Fruit fly (Drosophila melanogaster) whole organism, prepupa: ENCODE results near the gene CG9467.

ENCODE experiments used
- Blimp-1 ChIP-seq: fragments of 200-800 bp; sonication (Bioruptor generic); optimal IDR thresholded peaks from 3 replicates; lab custom pipeline; 2017; ENCODE audit warnings: missing biosample characterization, missing genetic modification characterization, mild to moderate bottlenecking, moderate library complexity, missing genetic modification reagents
- CG10669 ChIP-seq: fragments of 200-800 bp; sonication (Bioruptor generic); optimal IDR thresholded peaks from 3 replicates; lab custom pipeline; 2018; ENCODE audit warnings: missing biosample characterization, mild to moderate bottlenecking, missing genetic modification characterization, moderate library complexity
- CG11294 ChIP-seq: fragments of 200-800 bp; sonication (Bioruptor generic); IDR thresholded peaks from 2 replicates; pipeline ENCODE4 v1.3.6; 2022; ENCODE audit warnings: missing biosample characterization, missing genetic modification characterization
- CG11762 ChIP-seq: fragments of 200-800 bp; sonication (Bioruptor generic); optimal IDR thresholded peaks from 3 replicates; lab custom pipeline; 2016; ENCODE audit warnings: missing biosample characterization, missing genetic modification characterization; ENCODE audit not compliant: insufficient read depth
- CG11902 ChIP-seq: fragments of 200-800 bp; sonication (Bioruptor generic); optimal IDR thresholded peaks from 3 replicates; lab custom pipeline; 2016; ENCODE audit warnings: missing biosample characterization, missing genetic modification characterization
- CG15336 ChIP-seq: fragments of 200-800 bp; sonication (Bioruptor generic); IDR thresholded peaks from 2 replicates; pipeline ENCODE4 v1.3.6; 2022; ENCODE audit warnings: missing biosample characterization, missing genetic modification characterization
- CG16779 ChIP-seq: fragments of 200-800 bp; sonication (Bioruptor generic); optimal IDR thresholded peaks from 3 replicates; lab custom pipeline; 2017; ENCODE audit warnings: missing biosample characterization, mild to moderate bottlenecking, missing genetic modification characterization
- CG3032 ChIP-seq: fragments of 200-800 bp; optimal IDR thresholded peaks from 2 replicates; lab custom pipeline; 2019; ENCODE audit warnings: missing biosample characterization, mild to moderate bottlenecking, missing genetic modification characterization, moderate library complexity
- CG31627 ChIP-seq: fragments of 200-800 bp; sonication (Bioruptor generic); optimal IDR thresholded peaks from 3 replicates; lab custom pipeline; 2016; ENCODE audit warnings: missing biosample characterization, missing genetic modification characterization
- CG32006 ChIP-seq: fragments of 200-800 bp; sonication (Bioruptor generic); optimal IDR thresholded peaks from 3 replicates; lab custom pipeline; 2017; ENCODE audit warnings: missing biosample characterization, mild to moderate bottlenecking, missing genetic modification characterization
- CG34406 ChIP-seq: fragments of 200-800 bp; sonication (Bioruptor generic); optimal IDR thresholded peaks from 3 replicates; lab custom pipeline; 2016; ENCODE audit warnings: missing biosample characterization, missing genetic modification characterization
- CG3919 ChIP-seq: fragments of 200-800 bp; sonication (Bioruptor generic); optimal IDR thresholded peaks from 3 replicates; lab custom pipeline; 2016; ENCODE audit warnings: missing biosample characterization, missing genetic modification characterization
- CG4318 ChIP-seq: fragments of 200-800 bp; sonication (Bioruptor generic); optimal IDR thresholded peaks from 3 replicates; lab custom pipeline; 2017; ENCODE audit warnings: missing biosample characterization, mild to moderate bottlenecking, missing genetic modification characterization
- CG6163 ChIP-seq: fragments of 200-800 bp; sonication (Bioruptor generic); IDR thresholded peaks from 3 replicates; pipeline ENCODE4 v1.3.6; 2022; ENCODE audit warnings: missing biosample characterization, missing genetic modification characterization
- CG6276 ChIP-seq: fragments of 200-800 bp; sonication (Bioruptor generic); optimal IDR thresholded peaks from 2 replicates; lab custom pipeline; 2017; ENCODE audit warnings: missing biosample characterization, mild to moderate bottlenecking, missing genetic modification characterization
- CG6792 ChIP-seq: fragments of 200-800 bp; sonication (Bioruptor generic); optimal IDR thresholded peaks from 3 replicates; lab custom pipeline; 2016; ENCODE audit warnings: missing biosample characterization, missing genetic modification characterization
- CG6854 ChIP-seq: fragments of 200-800 bp; sonication (Bioruptor generic); optimal IDR thresholded peaks from 2 replicates; lab custom pipeline; 2017; ENCODE audit warnings: missing biosample characterization, mild to moderate bottlenecking, missing genetic modification characterization
- CG7368 ChIP-seq: fragments of 200-800 bp; sonication (Bioruptor generic); optimal IDR thresholded peaks from 3 replicates; lab custom pipeline; 2016; ENCODE audit warnings: missing biosample characterization, missing genetic modification characterization
- CG8119 ChIP-seq: fragments of 200-800 bp; sonication (Bioruptor generic); IDR thresholded peaks from 3 replicates; pipeline ENCODE4 v1.3.6; 2022; ENCODE audit warnings: missing biosample characterization, missing genetic modification characterization
- CG8632 ChIP-seq: fragments of 200-800 bp; sonication (Bioruptor generic); optimal IDR thresholded peaks from 3 replicates; lab custom pipeline; 2016; ENCODE audit warnings: missing biosample characterization, missing genetic modification characterization
- CG9139 ChIP-seq: fragments of 200-800 bp; sonication (Bioruptor generic); optimal IDR thresholded peaks from 3 replicates; lab custom pipeline; 2017; ENCODE audit warnings: missing biosample characterization, mild to moderate bottlenecking, missing genetic modification characterization
- Eip75B ChIP-seq: fragments of 200-800 bp; sonication (Bioruptor generic); optimal IDR thresholded peaks from 3 replicates; lab custom pipeline; 2016; ENCODE audit warnings: missing biosample characterization, missing genetic modification characterization
- Eip93F ChIP-seq: fragments of 200-800 bp; sonication (Bioruptor generic); optimal IDR thresholded peaks from 2 replicates; lab custom pipeline; 2016; ENCODE audit warnings: missing biosample characterization, mild to moderate bottlenecking, missing genetic modification characterization
- Ets21C ChIP-seq: fragments of 200-800 bp; sonication (Bioruptor generic); optimal IDR thresholded peaks from 3 replicates; lab custom pipeline; 2016; ENCODE audit warnings: missing biosample characterization, missing genetic modification characterization
- Ets96B ChIP-seq: fragments of 200-800 bp; optimal IDR thresholded peaks from 2 replicates; lab custom pipeline; 2019; ENCODE audit warnings: missing biosample characterization, mild to moderate bottlenecking, missing genetic modification characterization, moderate library complexity
- Gug ChIP-seq: fragments of 200-800 bp; sonication (Bioruptor generic); IDR thresholded peaks from 2 replicates; pipeline ENCODE4 v1.3.6; 2022; ENCODE audit warnings: missing biosample characterization, missing genetic modification characterization
- Hr38 ChIP-seq: sonication (Bioruptor generic); optimal IDR thresholded peaks from 2 replicates; lab custom pipeline; 2016; ENCODE audit warnings: missing biosample characterization, missing genetic modification characterization
- Hr39 ChIP-seq: fragments of 200-800 bp; sonication (Bioruptor generic); optimal IDR thresholded peaks from 2 replicates; lab custom pipeline; 2016; ENCODE audit warnings: missing biosample characterization, missing genetic modification characterization
- Hr4 ChIP-seq: fragments of 200-800 bp; sonication (Bioruptor generic); optimal IDR thresholded peaks from 3 replicates; lab custom pipeline; 2016; ENCODE audit warnings: missing biosample characterization, missing genetic modification characterization
- Met ChIP-seq: fragments of 200-800 bp; sonication (Bioruptor generic); optimal IDR thresholded peaks from 3 replicates; lab custom pipeline; 2016; ENCODE audit warnings: missing biosample characterization, missing genetic modification characterization
- Smox ChIP-seq: fragments of 200-800 bp; sonication (Bioruptor generic); optimal IDR thresholded peaks from 3 replicates; lab custom pipeline; 2016; ENCODE audit warnings: missing biosample characterization, missing genetic modification characterization
- Sox14 ChIP-seq: fragments of 200-800 bp; sonication (Bioruptor generic); optimal IDR thresholded peaks from 3 replicates; lab custom pipeline; 2016; ENCODE audit warnings: missing biosample characterization, missing genetic modification characterization
- Sox15 ChIP-seq: fragments of 200-800 bp; sonication (Bioruptor generic); optimal IDR thresholded peaks from 3 replicates; lab custom pipeline; 2016; ENCODE audit warnings: missing biosample characterization, missing genetic modification characterization
- achi ChIP-seq: fragments of 200-800 bp; sonication (Bioruptor generic); optimal IDR thresholded peaks from 3 replicates; lab custom pipeline; 2016; ENCODE audit warnings: missing biosample characterization, missing genetic modification characterization
- acj6 ChIP-seq: fragments of 200-800 bp; sonication (Bioruptor generic); optimal IDR thresholded peaks from 3 replicates; lab custom pipeline; 2016; ENCODE audit warnings: missing biosample characterization, missing genetic modification characterization
- cyc ChIP-seq: fragments of 200-800 bp; sonication (Bioruptor generic); optimal IDR thresholded peaks from 3 replicates; lab custom pipeline; 2016; ENCODE audit warnings: missing biosample characterization, missing genetic modification characterization
- dac ChIP-seq: fragments of 200-800 bp; sonication (Bioruptor generic); optimal IDR thresholded peaks from 2 replicates; lab custom pipeline; 2017; ENCODE audit warnings: missing biosample characterization, mild to moderate bottlenecking, missing genetic modification characterization
- dsx ChIP-seq: fragments of 200-800 bp; optimal IDR thresholded peaks from 3 replicates; lab custom pipeline; 2019; ENCODE audit warnings: missing biosample characterization, mild to moderate bottlenecking, missing genetic modification characterization, moderate library complexity; ENCODE audit not compliant: poor library complexity, severe bottlenecking
- esn ChIP-seq: fragments of 200-800 bp; sonication (Bioruptor generic); optimal IDR thresholded peaks from 2 replicates; lab custom pipeline; 2016; ENCODE audit warnings: missing biosample characterization, mild to moderate bottlenecking, missing genetic modification characterization, moderate library complexity
- fd59A ChIP-seq: fragments of 200-800 bp; sonication (Bioruptor generic); optimal IDR thresholded peaks from 2 replicates; lab custom pipeline; 2017; ENCODE audit warnings: missing biosample characterization, mild to moderate bottlenecking, missing genetic modification characterization, missing genetic modification reagents
- fd85E ChIP-seq: fragments of 200-800 bp; sonication (Bioruptor generic); optimal IDR thresholded peaks from 3 replicates; lab custom pipeline; 2016; ENCODE audit warnings: missing biosample characterization, missing genetic modification characterization
- fkh ChIP-seq: fragments of 200-800 bp; sonication (Bioruptor generic); optimal IDR thresholded peaks from 3 replicates; lab custom pipeline; 2017; ENCODE audit warnings: missing biosample characterization, mild to moderate bottlenecking, missing genetic modification characterization, moderate library complexity
- pdm3 ChIP-seq: fragments of 200-800 bp; sonication (Bioruptor generic); optimal IDR thresholded peaks from 3 replicates; lab custom pipeline; 2016; ENCODE audit warnings: missing biosample characterization, missing genetic modification characterization
- salr ChIP-seq, 2 experiments: fragments of 200-800 bp; sonication (Bioruptor generic); optimal IDR thresholded peaks; 3 replicates each; lab custom pipeline; 2016 to 2018; ENCODE audit warnings: missing biosample characterization in 2 of 2, missing genetic modification characterization in 2 of 2, mild to moderate bottlenecking in 1 of 2
- spab ChIP-seq: fragments of 200-800 bp; sonication (Bioruptor generic); optimal IDR thresholded peaks from 2 replicates; lab custom pipeline; 2017; ENCODE audit warnings: missing biosample characterization, mild to moderate bottlenecking, missing genetic modification characterization, missing genetic modification reagents
- ss ChIP-seq, 2 experiments: fragments of 200-800 bp; sonication (Bioruptor generic); optimal IDR thresholded peaks; 2 replicates in 1 of 2; 3 replicates in 1 of 2; lab custom pipeline; 2017 to 2018; ENCODE audit warnings: mild to moderate bottlenecking in 2 of 2, missing biosample characterization in 2 of 2, missing genetic modification characterization in 2 of 2, moderate library complexity in 1 of 2
- svp ChIP-seq: fragments of 200-800 bp; sonication (Bioruptor generic); peaks from one replicate; lab custom pipeline; 2016; ENCODE audit warnings: missing biosample characterization, missing genetic modification characterization
- topi ChIP-seq: fragments of 200-800 bp; sonication (Bioruptor generic); optimal IDR thresholded peaks from 3 replicates; lab custom pipeline; 2016; ENCODE audit warnings: missing biosample characterization, missing genetic modification characterization
- vri ChIP-seq: fragments of 200-800 bp; sonication (Bioruptor generic); optimal IDR thresholded peaks from 3 replicates; lab custom pipeline; 2016; ENCODE audit warnings: missing biosample characterization, mild to moderate bottlenecking, missing genetic modification characterization

CG9467 gene

dm6 chr3R:9812447-9812846 is 11.6 kb upstream of the CG9467 start, which contains the start of gene CG8534:
Gene CG8534, plus strand, starts transcription at chr3R:9812747.
- TF ChIP-seq esn (no peak), spab (no peak), CG3032 (no peak), Smox (GFP tag; lab: Kevin White, UChicago) (no peak), salr (GFP tag; optimal IDR thresholded peaks at IDR 0.05; lab: Kevin White, UChicago) (no peak)
- TF ChIP-seq, all 60 proteins: peak for 0

dm6 chr3R:9808946-9809545 is 8.2 kb upstream of the CG9467 start, which contains the start of gene FBXO11:
Gene FBXO11, minus strand, starts transcription at chr3R:9809368.
- TF ChIP-seq dac = peak; percentile 38
- no peak for TF ChIP-seq CG7368 (GFP tag; lab: Kevin White, UChicago)
- no peak for TF ChIP-seq CG10669 (GFP tag; lab: Kevin White, UChicago)
- TF ChIP-seq CG31627 (GFP tag; lab: Kevin White, UChicago) = no peak
- TF ChIP-seq CG3032 = no peak
- peak; percentile 96 for TF ChIP-seq fkh
- no peak for TF ChIP-seq acj6 (GFP tag; lab: Kevin White, UChicago)
- TF ChIP-seq Gug (GFP tag; lab: Robert Waterston, UW) = no peak
- TF ChIP-seq Met (GFP tag; lab: Kevin White, UChicago) = no peak
- peak; percentile 38 for TF ChIP-seq topi (GFP tag; lab: Kevin White, UChicago)
- peak; percentile 33 for TF ChIP-seq Blimp-1 (GFP tag; lab: Kevin White, UChicago)
- TF ChIP-seq spab = no peak
- no peak for TF ChIP-seq Hr38 (GFP tag; lab: Kevin White, UChicago)
- TF ChIP-seq CG9139 (GFP tag; lab: Kevin White, UChicago) = no peak
- no peak for TF ChIP-seq CG3919 (GFP tag; lab: Kevin White, UChicago)
- TF ChIP-seq CG16779 (tag; lab: Kevin White, UChicago) = peak; percentile 77
- no peak for TF ChIP-seq CG34406 (GFP tag; lab: Kevin White, UChicago)
- TF ChIP-seq CG6276 (GFP tag; lab: Kevin White, UChicago) = no peak
- TF ChIP-seq CG32006 = no peak
- peak; percentile 7 for TF ChIP-seq CG6792 (GFP tag; lab: Kevin White, UChicago)
- TF ChIP-seq CG11294 (GFP tag; lab: Robert Waterston, UW) = no peak
- no peak for TF ChIP-seq CG11902 (GFP tag; lab: Kevin White, UChicago)
- peak; percentile 98 for TF ChIP-seq Sox14 (GFP tag; lab: Kevin White, UChicago)
- no peak for TF ChIP-seq esn
- TF ChIP-seq achi (GFP tag; lab: Kevin White, UChicago) = no peak
- TF ChIP-seq ss (GFP tag; optimal IDR thresholded peaks at IDR 0.05; lab: Kevin White, UChicago) = peak in 1 of 2 experiments; percentile 89
- peak; percentile 53 for TF ChIP-seq Ets96B (tag; lab: Kevin White, UChicago)
- peak in 1 of 2 experiments; percentile 19 for TF ChIP-seq salr (GFP tag; optimal IDR thresholded peaks at IDR 0.05; lab: Kevin White, UChicago)
- no peak for TF ChIP-seq vri (GFP tag; lab: Kevin White, UChicago)
- no peak for TF ChIP-seq pdm3 (GFP tag; lab: Kevin White, UChicago)
- peak; percentile 60; the same call in 2 of the 3 replicates for TF ChIP-seq CG8119 (GFP tag; lab: Robert Waterston, UW)
- peak; percentile 50 for TF ChIP-seq CG15336 (GFP tag; lab: Robert Waterston, UW)
- TF ChIP-seq Hr4 (GFP tag; lab: Kevin White, UChicago) = no peak
- TF ChIP-seq CG8632 = no peak
- no peak for TF ChIP-seq CG4318
- peak; percentile 98 for TF ChIP-seq CG6163 (GFP tag; lab: Robert Waterston, UW)
- no peak for TF ChIP-seq Sox15 (GFP tag; lab: Kevin White, UChicago)
- no peak for TF ChIP-seq svp
- no peak for TF ChIP-seq CG11762 (GFP tag; lab: Kevin White, UChicago)
- TF ChIP-seq fd59A (GFP tag; lab: Kevin White, UChicago) = no peak
- TF ChIP-seq Ets21C (GFP tag; lab: Kevin White, UChicago) = no peak
- no peak for TF ChIP-seq Eip75B (GFP tag; lab: Kevin White, UChicago)
- TF ChIP-seq fd85E = peak; percentile 61
- TF ChIP-seq Hr39 = no peak
- peak; percentile 73 for TF ChIP-seq CG6854 (GFP tag; lab: Kevin White, UChicago)
- TF ChIP-seq cyc (GFP tag; lab: Kevin White, UChicago) = no peak
- TF ChIP-seq dsx (GFP tag; lab: Kevin White, UChicago) = no peak
- TF ChIP-seq Eip93F = peak; percentile 25
- TF ChIP-seq Smox (GFP tag; lab: Kevin White, UChicago) = no peak
